Worm (Caenorhabditis elegans): ENCODE results near the gene R08E3.3.
A peak's percentile ranks its signal among the peaks of the same experiment; 100 is the strongest.

The R08E3.3 gene

ce11 chrX:4788958-4789357 is 29.4 kb upstream of the R08E3.3 start (continued):
- TF ChIP-seq attf-3 (GFP tag; conservative IDR thresholded peaks at IDR 0.05), result no peak
- TF ChIP-seq nhr-27 (tag; optimal IDR thresholded peaks at IDR 0.05), result no peak
- TF ChIP-seq nfya-1 (tag; optimal IDR thresholded peaks at IDR 0.05; ENCODE audit: borderline replicate concordance, insufficient read depth), result no peak
- TF ChIP-seq Y53G8AR.9 (GFP tag; conservative IDR thresholded peaks at IDR 0.05), result no peak; the same call in 1 of the 2 replicates
- peak; percentile 97 for TF ChIP-seq lin-26 (GFP tag; IDR thresholded peaks at IDR 0.05)
- TF ChIP-seq Y95B8A.8 (GFP tag; IDR thresholded peaks at IDR 0.05), result no peak
- TF ChIP-seq ztf-6 (GFP tag; IDR thresholded peaks at IDR 0.05), result 0 out of 2 replicates have a peak, but pooled peaks have one; percentile 45
- peak; percentile 31 for TF ChIP-seq somi-1 (GFP tag; optimal IDR thresholded peaks at IDR 0.05)
- peak; percentile 67; the same call in 1 of the 2 replicates for TF ChIP-seq nfyb-1 (GFP tag; IDR thresholded peaks at IDR 0.05)
- peak; percentile 69 for TF ChIP-seq attf-5 (GFP tag; optimal IDR thresholded peaks at IDR 0.05)
- TF ChIP-seq ZK185.1 (tag; optimal IDR thresholded peaks at IDR 0.05; ENCODE audit: poor library complexity, severe bottlenecking), result peak; percentile 87
- TF ChIP-seq K12H6.12 (tag; optimal IDR thresholded peaks at IDR 0.05), result peak; percentile 20

- TF ChIP-seq mcd-1 (GFP tag; IDR thresholded peaks at IDR 0.05) (no peak), ztf-22 (GFP tag; optimal IDR thresholded peaks at IDR 0.05) (no peak), Y56A3A.18 (GFP tag; IDR thresholded peaks at IDR 0.05) (no peak), cebp-1 (GFP tag; IDR thresholded peaks at IDR 0.05) (no peak), cebp-1 (tag; optimal IDR thresholded peaks at IDR 0.05) (no peak), let-607 (tag; optimal IDR thresholded peaks at IDR 0.05) (no peak), Y95B8A.8 (GFP tag; IDR thresholded peaks at IDR 0.05) (no peak), F23B12.7 (tag; optimal IDR thresholded peaks at IDR 0.05; ENCODE audit: insufficient read depth) (no peak), nfyb-1 (GFP tag; IDR thresholded peaks at IDR 0.05) (no peak), ceh-40 (GFP tag; IDR thresholded peaks at IDR 0.05) (no peak), C17E4.6 (GFP tag; IDR thresholded peaks at IDR 0.05) (no peak), ztf-26 (tag; optimal IDR thresholded peaks at IDR 0.05) (no peak), F39B2.1 (GFP tag; IDR thresholded peaks at IDR 0.05) (no peak), ztf-18 (tag; optimal IDR thresholded peaks at IDR 0.05) (no peak), hlh-12 (tag; optimal IDR thresholded peaks at IDR 0.05) (no peak), die-1 (tag; optimal IDR thresholded peaks at IDR 0.05) (no peak), lag-1 (GFP tag; IDR thresholded peaks at IDR 0.05) (no peak), aptf-2 (GFP tag; conservative IDR thresholded peaks at IDR 0.05) (no peak), lsy-27 (tag; optimal IDR thresholded peaks at IDR 0.05; ENCODE audit: borderline replicate concordance, insufficient read depth) (no peak), lin-35 (GFP tag; optimal IDR thresholded peaks at IDR 0.05) (no peak), nhr-27 (tag; optimal IDR thresholded peaks at IDR 0.05) (no peak)
Observed at ce11 chrX:4790614-4791013, 27.8 kb upstream of the R08E3.3 start.

DNA sequence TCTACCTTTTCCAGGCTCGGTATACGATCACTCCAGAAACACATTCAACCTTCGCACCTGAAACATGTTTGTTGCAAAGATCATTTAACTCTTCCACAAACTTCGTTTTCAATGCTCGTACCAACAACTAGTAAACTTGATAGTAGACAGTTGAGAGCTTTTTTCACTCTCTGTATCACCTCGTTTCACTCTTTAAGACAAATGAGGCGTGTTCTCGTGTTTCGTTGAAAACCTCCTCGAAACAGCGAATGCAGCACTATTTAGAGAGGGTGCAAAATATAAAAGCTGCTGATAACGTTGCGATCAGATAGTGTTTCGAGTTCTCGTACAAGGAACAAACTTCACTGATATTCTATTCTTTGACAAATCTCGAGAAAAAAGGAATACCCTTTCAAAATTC is 25.4 kb upstream of the R08E3.3 start, which contains the start of gene F43C9.1:
TSS of gene F43C9.1 (plus strand) at position 301 of the 400 bp plus-strand sequence.
- no peak for TF ChIP-seq unc-62 (GFP tag; optimal IDR thresholded peaks at IDR 0.05)
- TF ChIP-seq nhr-80 (tag; optimal IDR thresholded peaks at IDR 0.05), result peak; percentile 24

ce11 chrX:4794062-4794461 is 24.3 kb upstream of the R08E3.3 start:
- TF ChIP-seq ZK185.1 (tag; optimal IDR thresholded peaks at IDR 0.05; ENCODE audit: poor library complexity, severe bottlenecking) (peak; percentile 2), ztf-22 (GFP tag; optimal IDR thresholded peaks at IDR 0.05) (peak; percentile 89), bed-2 (GFP tag; IDR thresholded peaks at IDR 0.05) (no peak), ztf-26 (tag; optimal IDR thresholded peaks at IDR 0.05) (no peak), dox-1 (GFP tag; IDR thresholded peaks at IDR 0.05) (peak; percentile 61), ets-4 (GFP tag; optimal IDR thresholded peaks at IDR 0.05) (peak; percentile 31), nhr-90 (tag; optimal IDR thresholded peaks at IDR 0.05) (peak; percentile 51), cebp-1 (GFP tag; IDR thresholded peaks at IDR 0.05) (0 out of 2 replicates have a peak, but pooled peaks have one; percentile 23), cebp-1 (tag; optimal IDR thresholded peaks at IDR 0.05) (peak; percentile 65), xnd-1 (tag; optimal IDR thresholded peaks at IDR 0.05) (no peak), let-607 (tag; optimal IDR thresholded peaks at IDR 0.05) (peak in 1 of 2 experiments; percentile 72), madf-10 (tag; optimal IDR thresholded peaks at IDR 0.05) (peak; percentile 36), die-1 (tag; optimal IDR thresholded peaks at IDR 0.05) (no peak), atf-7 (tag; optimal IDR thresholded peaks at IDR 0.05) (peak; percentile 79), tlf-1 (GFP tag; optimal IDR thresholded peaks at IDR 0.05) (peak; percentile 12), lir-1 (GFP tag; conservative IDR thresholded peaks at IDR 0.05) (peak; percentile 22; the same call in 1 of the 2 replicates), B0336.3 (GFP tag; IDR thresholded peaks at IDR 0.05) (peak; percentile 68), hmg-1.2 (GFP tag; IDR thresholded peaks at IDR 0.05) (peak; percentile 47), unc-62 (GFP tag; optimal IDR thresholded peaks at IDR 0.05) (peak; percentile 81)

Measured in whole organism, young adult.